Fruit fly (Drosophila melanogaster): Measurements from ENCODE around the gene CG3815.

CG3815 gene

dm6 chrX:6263614-6264130 lies 31.5 kb upstream of the CG3815 start:
- TF ChIP-seq Blimp-1 (GFP tag; optimal IDR thresholded peaks at IDR 0.05) (no peak), CG7368 (GFP tag; optimal IDR thresholded peaks at IDR 0.05) (no peak), dsx (GFP tag; optimal IDR thresholded peaks at IDR 0.05; ENCODE audit: poor library complexity, severe bottlenecking) (peak; percentile 1), fkh (GFP tag; optimal IDR thresholded peaks at IDR 0.05) (peak; percentile 68), CG11762 (GFP tag; optimal IDR thresholded peaks at IDR 0.05; ENCODE audit: insufficient read depth) (peak; percentile 15), CG34406 (GFP tag; optimal IDR thresholded peaks at IDR 0.05) (no peak), Eip78C (GFP tag) (peak; percentile 88), CG15336 (GFP tag; IDR thresholded peaks at IDR 0.05) (peak; percentile 77), CG10669 (GFP tag; optimal IDR thresholded peaks at IDR 0.05) (peak; percentile 21), CG8119 (GFP tag; IDR thresholded peaks at IDR 0.05) (peak; percentile 64; the same call in 2 of the 3 replicates), net (GFP tag; optimal IDR thresholded peaks at IDR 0.05) (peak; percentile 43), fd59A (GFP tag; optimal IDR thresholded peaks at IDR 0.05) (peak; percentile 18), CG3032 (tag; optimal IDR thresholded peaks at IDR 0.05) (peak; percentile 5), cyc (GFP tag; optimal IDR thresholded peaks at IDR 0.05) (no peak), topi (GFP tag; optimal IDR thresholded peaks at IDR 0.05) (peak; percentile 38), CG6163 (GFP tag; IDR thresholded peaks at IDR 0.05) (no peak), CG8319 (GFP tag; optimal IDR thresholded peaks at IDR 0.05) (peak; percentile 14), CG6792 (GFP tag; optimal IDR thresholded peaks at IDR 0.05) (peak; percentile 8), Ets21C (GFP tag; optimal IDR thresholded peaks at IDR 0.05) (no peak), CG4318 (GFP tag; optimal IDR thresholded peaks at IDR 0.05) (peak; percentile 11), Lpt (GFP tag; optimal IDR thresholded peaks at IDR 0.05) (peak; percentile 24), CG8632 (GFP tag; optimal IDR thresholded peaks at IDR 0.05) (no peak), achi (GFP tag; optimal IDR thresholded peaks at IDR 0.05) (peak; percentile 37), pdm3 (GFP tag; optimal IDR thresholded peaks at IDR 0.05) (peak; percentile 52), Gug (GFP tag; IDR thresholded peaks at IDR 0.05) (no peak), Ets96B (tag; optimal IDR thresholded peaks at IDR 0.05) (peak; percentile 36), OdsH (GFP tag; optimal IDR thresholded peaks at IDR 0.05) (peak; percentile 22), Sox15 (GFP tag; optimal IDR thresholded peaks at IDR 0.05) (peak; percentile 14), eg (GFP tag; IDR thresholded peaks at IDR 0.05) (peak; percentile 53; the same call in 2 of the 3 replicates), CG31627 (GFP tag; optimal IDR thresholded peaks at IDR 0.05) (no peak), Sox102F (GFP tag; optimal IDR thresholded peaks at IDR 0.05) (no peak), CG3919 (GFP tag; optimal IDR thresholded peaks at IDR 0.05) (peak; percentile 19), fd85E (GFP tag; optimal IDR thresholded peaks at IDR 0.05) (no peak), acj6 (GFP tag; optimal IDR thresholded peaks at IDR 0.05) (peak; percentile 21), salr (GFP tag; optimal IDR thresholded peaks at IDR 0.05) (peak in 1 of 2 experiments; percentile 25), Met (GFP tag; optimal IDR thresholded peaks at IDR 0.05) (peak; percentile 5), Hr4 (GFP tag; optimal IDR thresholded peaks at IDR 0.05) (peak; percentile 67), svp (GFP tag) (peak; percentile 68), dac (GFP tag; optimal IDR thresholded peaks at IDR 0.05) (peak; percentile 55), CG9139 (GFP tag; optimal IDR thresholded peaks at IDR 0.05) (no peak), CG6808 (GFP tag; optimal IDR thresholded peaks at IDR 0.05) (peak; percentile 22), lz (GFP tag; optimal IDR thresholded peaks at IDR 0.05) (peak; percentile 17), CG11294 (GFP tag; IDR thresholded peaks at IDR 0.05) (no peak), CG6276 (GFP tag; optimal IDR thresholded peaks at IDR 0.05) (peak; percentile 79), ss (GFP tag; optimal IDR thresholded peaks at IDR 0.05) (peak in 1 of 2 experiments; percentile 10), Eip93F (GFP tag; optimal IDR thresholded peaks at IDR 0.05) (no peak), Eip75B (GFP tag; optimal IDR thresholded peaks at IDR 0.05) (peak; percentile 16), CG10631 (GFP tag; optimal IDR thresholded peaks at IDR 0.05) (no peak), CG32006 (GFP tag; optimal IDR thresholded peaks at IDR 0.05) (peak; percentile 77), Sox14 (GFP tag; optimal IDR thresholded peaks at IDR 0.05) (peak; percentile 19)
